Fruit fly (Drosophila melanogaster): ENCODE measurements around the gene Ca-alpha1T.

Ca-alpha1T gene

DNA sequence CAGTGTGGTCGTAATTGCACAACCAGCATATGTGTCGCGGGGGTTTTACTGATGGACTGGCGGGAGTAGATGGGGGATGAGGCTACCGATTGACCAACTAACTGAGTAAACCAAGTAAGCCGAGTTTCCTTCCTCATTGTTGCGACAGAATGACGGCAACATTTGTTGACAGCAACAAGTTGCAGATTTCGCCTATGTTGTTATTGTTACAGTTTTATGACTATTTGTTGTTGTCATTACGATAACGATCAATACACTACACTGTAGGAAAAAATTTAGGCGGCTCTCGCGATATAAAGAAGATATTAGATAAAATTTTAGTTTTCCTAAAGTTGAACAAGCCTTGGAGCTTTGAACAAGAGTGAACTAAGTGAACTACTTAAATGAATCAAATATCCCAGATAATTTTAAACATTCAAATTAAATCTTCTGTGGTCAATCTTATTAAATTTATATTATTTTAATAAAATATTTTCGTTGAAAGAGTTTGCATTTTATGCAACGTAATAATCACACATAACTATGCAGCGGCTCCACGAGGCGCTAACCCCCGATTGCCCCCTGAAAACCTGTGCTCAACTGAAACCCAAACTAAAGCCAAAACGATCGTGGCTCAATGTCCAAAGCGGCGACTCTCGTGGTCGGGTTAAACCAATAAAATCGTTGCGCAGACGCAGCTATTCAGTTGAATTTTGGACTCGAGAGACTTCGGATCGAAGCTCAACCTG is 124.8 kb downstream of the Ca-alpha1T start, which contains the start of gene CG5928 (continued):
- TF ChIP-seq Bteb2 (GFP tag; optimal IDR thresholded peaks at IDR 0.05) (no peak), bsh (GFP tag; optimal IDR thresholded peaks at IDR 0.05) (no peak), CoRest (tag; optimal IDR thresholded peaks at IDR 0.05) (peak; percentile 38), ftz-f1 (GFP tag; optimal IDR thresholded peaks at IDR 0.05) (no peak), Dll (GFP tag; IDR thresholded peaks at IDR 0.05; ENCODE audit: partially characterized antibody) (no peak), Trl (optimal IDR thresholded peaks at IDR 0.05) (no peak), Trl (GFP tag; optimal IDR thresholded peaks at IDR 0.05) (no peak), CG6683 (GFP tag; optimal IDR thresholded peaks at IDR 0.05) (no peak), nom (GFP tag; optimal IDR thresholded peaks at IDR 0.05) (no peak), stc (GFP tag; IDR thresholded peaks at IDR 0.05) (peak; percentile 52; the same call in 1 of the 2 replicates), dm (GFP tag; optimal IDR thresholded peaks at IDR 0.05) (no peak), bbx (GFP tag; IDR thresholded peaks at IDR 0.05; ENCODE audit: partially characterized antibody) (no peak), CG11695 (GFP tag; IDR thresholded peaks at IDR 0.05) (peak; percentile 48; the same call in 2 of the 3 replicates), CG6765 (GFP tag; optimal IDR thresholded peaks at IDR 0.05) (peak; percentile 5), H2.0 (GFP tag; IDR thresholded peaks at IDR 0.05) (no peak), dimm (GFP tag; IDR thresholded peaks at IDR 0.05) (no peak), Chrac-16 (GFP tag; optimal IDR thresholded peaks at IDR 0.05) (no peak), Bgb (GFP tag; IDR thresholded peaks at IDR 0.05; ENCODE audit: partially characterized antibody) (no peak), CG12391 (tag; optimal IDR thresholded peaks at IDR 0.05) (peak; percentile 29), CG8388 (GFP tag; optimal IDR thresholded peaks at IDR 0.05) (peak; percentile 16), CG10959 (GFP tag; IDR thresholded peaks at IDR 0.05) (no peak), ham (GFP tag; IDR thresholded peaks at IDR 0.05) (no peak), sna (GFP tag; IDR thresholded peaks at IDR 0.05; ENCODE audit: partially characterized antibody) (no peak), tll (GFP tag; optimal IDR thresholded peaks at IDR 0.05) (no peak), E2f2 (GFP tag; IDR thresholded peaks at IDR 0.05) (no peak), C15 (GFP tag; IDR thresholded peaks at IDR 0.05) (no peak), cas (GFP tag; IDR thresholded peaks at IDR 0.05) (no peak), yki (optimal IDR thresholded peaks at IDR 0.05) (no peak), Eip74EF (GFP tag; optimal IDR thresholded peaks at IDR 0.05) (no peak), CG10654 (GFP tag; optimal IDR thresholded peaks at IDR 0.05) (no peak), pros (GFP tag; optimal IDR thresholded peaks at IDR 0.05) (no peak), crol (GFP tag; IDR thresholded peaks at IDR 0.05) (no peak), CG5953 (GFP tag; IDR thresholded peaks at IDR 0.05) (no peak), CG2116 (GFP tag; optimal IDR thresholded peaks at IDR 0.05) (no peak), Elba2 (GFP tag; optimal IDR thresholded peaks at IDR 0.05) (no peak), her (GFP tag; optimal IDR thresholded peaks at IDR 0.05) (no peak), dmrt11E (tag; optimal IDR thresholded peaks at IDR 0.05) (no peak), dpn (GFP tag; optimal IDR thresholded peaks at IDR 0.05) (peak in 1 of 2 experiments; percentile 14)

dm6 chrX:6066316-6066715 is 126.0 kb downstream of the Ca-alpha1T start, which contains the start of gene CG43115:
Gene CG43115 (minus strand): TSS chrX:6066416.
- TF ChIP-seq CG30020 (tag; optimal IDR thresholded peaks at IDR 0.05) (no peak), mirr (GFP tag; optimal IDR thresholded peaks at IDR 0.05) (no peak), CG17361 (GFP tag; IDR thresholded peaks at IDR 0.05) (no peak), vfl (GFP tag; optimal IDR thresholded peaks at IDR 0.05) (no peak), CG14441 (GFP tag; IDR thresholded peaks at IDR 0.05) (no peak), sd (tag; optimal IDR thresholded peaks at IDR 0.05) (no peak), Doc2 (GFP tag; IDR thresholded peaks at IDR 0.05) (no peak), ken (GFP tag; IDR thresholded peaks at IDR 0.05) (no peak), CG34422 (GFP tag; IDR thresholded peaks at IDR 0.05) (no peak), CG11398 (GFP tag; optimal IDR thresholded peaks at IDR 0.05) (no peak), ara (GFP tag; IDR thresholded peaks at IDR 0.05) (no peak), trem (tag; optimal IDR thresholded peaks at IDR 0.05) (no peak), D19B (GFP tag; optimal IDR thresholded peaks at IDR 0.05) (no peak), Ada2b (GFP tag; IDR thresholded peaks at IDR 0.05) (no peak), Jarid2 (GFP tag; optimal IDR thresholded peaks at IDR 0.05) (no peak)

All from whole organism, embryonic.